Fruit fly (Drosophila melanogaster): ENCODE measurements around the gene Syx17.

The Syx17 gene

DNA sequence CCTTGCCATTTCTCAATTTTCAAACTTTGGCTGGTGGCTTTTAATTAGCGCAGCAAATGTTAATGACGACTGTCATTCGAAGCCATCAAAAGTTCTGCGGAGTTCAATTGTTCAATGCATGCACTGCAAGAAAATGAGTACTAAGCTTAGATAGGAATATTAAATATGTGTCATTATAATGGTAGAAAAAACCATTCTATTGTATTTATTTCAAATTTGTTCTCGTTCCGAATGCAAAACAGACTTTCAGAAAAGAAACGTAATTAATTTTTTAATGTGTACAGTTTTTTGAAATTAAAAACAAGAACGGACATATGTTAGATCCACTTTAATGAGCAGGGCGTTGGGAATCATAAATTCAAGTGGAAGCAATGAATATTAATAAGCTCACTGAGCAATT lies 14.2 kb upstream of the Syx17 start (continued):
- TF ChIP-seq esn (GFP tag; optimal IDR thresholded peaks at IDR 0.05) (peak; percentile 38), dsx (GFP tag; optimal IDR thresholded peaks at IDR 0.05; ENCODE audit: poor library complexity, severe bottlenecking) (no peak), CG3032 (tag; optimal IDR thresholded peaks at IDR 0.05) (no peak), vri (GFP tag; optimal IDR thresholded peaks at IDR 0.05) (no peak), Gug (GFP tag; IDR thresholded peaks at IDR 0.05) (no peak), CG11762 (GFP tag; optimal IDR thresholded peaks at IDR 0.05; ENCODE audit: insufficient read depth) (no peak), topi (GFP tag; optimal IDR thresholded peaks at IDR 0.05) (peak; percentile 54), CG4318 (GFP tag; optimal IDR thresholded peaks at IDR 0.05) (no peak), CG15336 (GFP tag; IDR thresholded peaks at IDR 0.05) (peak; percentile 50; the same call in 1 of the 2 replicates), CG8119 (GFP tag; IDR thresholded peaks at IDR 0.05) (no peak), net (GFP tag; optimal IDR thresholded peaks at IDR 0.05) (no peak), CG6792 (GFP tag; optimal IDR thresholded peaks at IDR 0.05) (no peak), Hr4 (GFP tag; optimal IDR thresholded peaks at IDR 0.05) (no peak), spab (GFP tag; optimal IDR thresholded peaks at IDR 0.05) (no peak), Eip75B (GFP tag; optimal IDR thresholded peaks at IDR 0.05) (no peak), CG16779 (tag; optimal IDR thresholded peaks at IDR 0.05) (no peak), Met (GFP tag; optimal IDR thresholded peaks at IDR 0.05) (peak; percentile 53), CG8632 (GFP tag; optimal IDR thresholded peaks at IDR 0.05) (no peak), Eip93F (GFP tag; optimal IDR thresholded peaks at IDR 0.05) (no peak), dac (GFP tag; optimal IDR thresholded peaks at IDR 0.05) (no peak), CG34406 (GFP tag; optimal IDR thresholded peaks at IDR 0.05) (no peak), fd85E (GFP tag; optimal IDR thresholded peaks at IDR 0.05) (no peak)

- TF ChIP-seq CG8319 (GFP tag; optimal IDR thresholded peaks at IDR 0.05) (no peak), CG6276 (GFP tag; optimal IDR thresholded peaks at IDR 0.05) (peak; percentile 78), Sox15 (GFP tag; optimal IDR thresholded peaks at IDR 0.05) (no peak), CG8119 (GFP tag; IDR thresholded peaks at IDR 0.05) (peak; percentile 68), CG8632 (GFP tag; optimal IDR thresholded peaks at IDR 0.05) (no peak), cyc (GFP tag; optimal IDR thresholded peaks at IDR 0.05) (no peak), CG15336 (GFP tag; IDR thresholded peaks at IDR 0.05) (peak; percentile 80), net (GFP tag; optimal IDR thresholded peaks at IDR 0.05) (peak; percentile 18), eg (GFP tag; IDR thresholded peaks at IDR 0.05) (peak; percentile 89), CG3919 (GFP tag; optimal IDR thresholded peaks at IDR 0.05) (peak; percentile 34), achi (GFP tag; optimal IDR thresholded peaks at IDR 0.05) (peak; percentile 23), pdm3 (GFP tag; optimal IDR thresholded peaks at IDR 0.05) (peak; percentile 48), fd85E (GFP tag; optimal IDR thresholded peaks at IDR 0.05) (no peak), dac (GFP tag; optimal IDR thresholded peaks at IDR 0.05) (peak; percentile 37), CG6163 (GFP tag; IDR thresholded peaks at IDR 0.05) (peak; percentile 73), Hr4 (GFP tag; optimal IDR thresholded peaks at IDR 0.05) (peak; percentile 70), OdsH (GFP tag; optimal IDR thresholded peaks at IDR 0.05) (peak; percentile 6), Gug (GFP tag; IDR thresholded peaks at IDR 0.05) (peak; percentile 65; the same call in 1 of the 2 replicates), Lpt (GFP tag; optimal IDR thresholded peaks at IDR 0.05) (no peak), CG11762 (GFP tag; optimal IDR thresholded peaks at IDR 0.05; ENCODE audit: insufficient read depth) (peak; percentile 1), svp (GFP tag) (no peak), Hr39 (GFP tag; optimal IDR thresholded peaks at IDR 0.05) (no peak), CG32006 (GFP tag; optimal IDR thresholded peaks at IDR 0.05) (peak; percentile 60), CG4318 (GFP tag; optimal IDR thresholded peaks at IDR 0.05) (peak; percentile 15), CG11294 (GFP tag; IDR thresholded peaks at IDR 0.05) (peak; percentile 63; the same call in 1 of the 2 replicates), Eip78C (GFP tag) (peak; percentile 68)
Measured at dm6 chr3L:4392851-4393250, 10.4 kb upstream of the Syx17 start.

- no peak for TF ChIP-seq Sox102F (GFP tag; optimal IDR thresholded peaks at IDR 0.05)
- peak; percentile 45; the same call in 1 of the 3 replicates for TF ChIP-seq CG6163 (GFP tag; IDR thresholded peaks at IDR 0.05)
- peak; percentile 37 for TF ChIP-seq CG3919 (GFP tag; optimal IDR thresholded peaks at IDR 0.05)
- no peak for TF ChIP-seq CG6792 (GFP tag; optimal IDR thresholded peaks at IDR 0.05)
- TF ChIP-seq Hr4 (GFP tag; optimal IDR thresholded peaks at IDR 0.05) = peak; percentile 16
- peak; percentile 39; the same call in 2 of the 3 replicates for TF ChIP-seq eg (GFP tag; IDR thresholded peaks at IDR 0.05)
- TF ChIP-seq Sox14 (GFP tag; optimal IDR thresholded peaks at IDR 0.05) = peak; percentile 8
- no peak for TF ChIP-seq CG7368 (GFP tag; optimal IDR thresholded peaks at IDR 0.05)
- no peak for TF ChIP-seq dsx (GFP tag; optimal IDR thresholded peaks at IDR 0.05; ENCODE audit: poor library complexity, severe bottlenecking)
- no peak for TF ChIP-seq CG8632 (GFP tag; optimal IDR thresholded peaks at IDR 0.05)
- no peak for TF ChIP-seq Sox15 (GFP tag; optimal IDR thresholded peaks at IDR 0.05)
- no peak for TF ChIP-seq CG10631 (GFP tag; optimal IDR thresholded peaks at IDR 0.05)
- TF ChIP-seq OdsH (GFP tag; optimal IDR thresholded peaks at IDR 0.05) = peak; percentile 19
- peak in 1 of 2 experiments; percentile 21 for TF ChIP-seq salr (GFP tag; optimal IDR thresholded peaks at IDR 0.05)
- no peak for TF ChIP-seq topi (GFP tag; optimal IDR thresholded peaks at IDR 0.05)
- TF ChIP-seq Smox (GFP tag; optimal IDR thresholded peaks at IDR 0.05) = no peak
- TF ChIP-seq CG31627 (GFP tag; optimal IDR thresholded peaks at IDR 0.05) = no peak
- no peak for TF ChIP-seq CG6808 (GFP tag; optimal IDR thresholded peaks at IDR 0.05)
- peak; percentile 20 for TF ChIP-seq CG6276 (GFP tag; optimal IDR thresholded peaks at IDR 0.05)
- no peak for TF ChIP-seq esn (GFP tag; optimal IDR thresholded peaks at IDR 0.05)
- peak; percentile 29 for TF ChIP-seq CG32006 (GFP tag; optimal IDR thresholded peaks at IDR 0.05)
- peak; percentile 10 for TF ChIP-seq achi (GFP tag; optimal IDR thresholded peaks at IDR 0.05)
Measured at dm6 chr3L:4393642-4394041, 9.6 kb upstream of the Syx17 start.

Data from whole organism, prepupa.